Worm (Caenorhabditis elegans) whole organism, early embryonic: ENCODE data around the gene cyp-33B1.

Experiments
- B0310.2 ChIP-seq: sonication (generic microtip); optimal IDR thresholded peaks from 2 replicates; lab custom pipeline; 2016; ENCODE audit warnings: mild to moderate bottlenecking, missing genetic modification characterization, missing compliant biosample characterization
- F13C5.2 ChIP-seq: sonication (generic microtip); optimal IDR thresholded peaks from 2 replicates; lab custom pipeline; 2017; ENCODE audit warnings: mild to moderate bottlenecking, missing genetic modification characterization, inconsistent platforms, missing compliant biosample characterization
- aly-1 ChIP-seq: sonication (generic microtip); optimal IDR thresholded peaks from 2 replicates; lab custom pipeline; 2016; ENCODE audit warnings: missing genetic modification characterization, missing compliant biosample characterization
- ama-1 ChIP-seq: fragments of 150-350 bp; optimal IDR thresholded peaks from 2 replicates; lab custom pipeline; 2014
- ceh-13 ChIP-seq: fragments of 200-800 bp; sonication (Bioruptor generic); optimal IDR thresholded peaks from 2 replicates; lab custom pipeline; 2018; ENCODE audit warnings: mild to moderate bottlenecking, missing genetic modification characterization, missing compliant biosample characterization
- ceh-36 ChIP-seq: sonication (generic microtip); optimal IDR thresholded peaks from 2 replicates; lab custom pipeline; 2016; ENCODE audit warnings: missing genetic modification characterization, inconsistent platforms, missing compliant biosample characterization
- ets-7 ChIP-seq: sonication (generic microtip); optimal IDR thresholded peaks from 2 replicates; lab custom pipeline; 2016; ENCODE audit warnings: missing genotype, missing genetic modification characterization, missing compliant biosample characterization
- flt-1 ChIP-seq: fragments of 200-800 bp; sonication (Bioruptor generic); IDR thresholded peaks from 2 replicates; pipeline ENCODE4 v1.3.6; 2022; ENCODE audit warnings: missing genetic modification characterization, missing compliant biosample characterization
- hmbx-1 ChIP-seq: sonication (generic microtip); optimal IDR thresholded peaks from 2 replicates; lab custom pipeline; 2016; ENCODE audit warnings: mild to moderate bottlenecking, missing genetic modification characterization, missing compliant biosample characterization
- hmg-4 ChIP-seq: fragments of 200-800 bp; sonication (Bioruptor generic); optimal IDR thresholded peaks from 2 replicates; lab custom pipeline; 2018; ENCODE audit warnings: mild to moderate bottlenecking, missing genetic modification characterization, missing compliant biosample characterization
- hnd-1 ChIP-seq: sonication (generic microtip); optimal IDR thresholded peaks from 2 replicates; lab custom pipeline; 2016; ENCODE audit warnings: missing genetic modification characterization, missing compliant biosample characterization
- pes-1 ChIP-seq: fragments of 200-800 bp; sonication (Bioruptor generic); IDR thresholded peaks from 2 replicates; pipeline ENCODE4 v1.3.6; 2022; ENCODE audit warnings: missing genetic modification reagents, missing genetic modification characterization, missing compliant biosample characterization
- scrt-1 ChIP-seq: fragments of 200-800 bp; sonication (Bioruptor generic); IDR thresholded peaks from 2 replicates; pipeline ENCODE4 v1.3.6; 2022; ENCODE audit warnings: missing genetic modification characterization, missing compliant biosample characterization
- sea-1 ChIP-seq: fragments of 200-800 bp; sonication (Bioruptor generic); conservative IDR thresholded peaks from 2 replicates; pipeline ENCODE4 v1.3.6; 2022; ENCODE audit warnings: missing genetic modification characterization, missing compliant biosample characterization
- tbx-11 ChIP-seq: fragments of 200-800 bp; sonication (Bioruptor generic); IDR thresholded peaks from 2 replicates; pipeline ENCODE4 v1.3.6; 2022; ENCODE audit warnings: missing genetic modification characterization, missing compliant biosample characterization
- tbx-37 ChIP-seq: fragments of 200-800 bp; sonication (Bioruptor generic); conservative IDR thresholded peaks from 2 replicates; pipeline ENCODE4 v1.3.6; 2022; ENCODE audit warnings: missing genetic modification reagents, missing genetic modification characterization, missing compliant biosample characterization
- tra-4 ChIP-seq: sonication (generic microtip); optimal IDR thresholded peaks from 2 replicates; lab custom pipeline; 2017; ENCODE audit warnings: missing genetic modification characterization, missing compliant biosample characterization

Gene cyp-33B1

ce11 chrV:9041030-9041429 lies at the start of gene cyp-33B1:
Gene cyp-33B1, plus strand, starts transcription at chrV:9041330.
- no peak for TF ChIP-seq tbx-11 (GFP tag; lab: Robert Waterston, UW)
- TF ChIP-seq tra-4 = no peak
- TF ChIP-seq F13C5.2 (tag; lab: Kevin White, UChicago) = no peak
- TF ChIP-seq ceh-13 (GFP tag; lab: Kevin White, UChicago) = no peak
- TF ChIP-seq sea-1 = no peak
- no peak for TF ChIP-seq B0310.2 (tag; lab: Kevin White, UChicago)
- TF ChIP-seq hmbx-1 (tag; lab: Kevin White, UChicago) = no peak
- TF ChIP-seq ets-7 = no peak
- no peak for TF ChIP-seq scrt-1
- no peak for TF ChIP-seq ceh-36 (tag; lab: Kevin White, UChicago)
- TF ChIP-seq hmg-4 (GFP tag; lab: Kevin White, UChicago) = no peak
- TF ChIP-seq aly-1 (tag; lab: Kevin White, UChicago) = no peak
- TF ChIP-seq pes-1 (GFP tag; lab: Robert Waterston, UW) = no peak
- no peak for TF ChIP-seq flt-1 (GFP tag; lab: Robert Waterston, UW)
- no peak for TF ChIP-seq tbx-37 (GFP tag; lab: Robert Waterston, UW)
- no peak for TF ChIP-seq ama-1
- no peak for TF ChIP-seq hnd-1 (tag; lab: Kevin White, UChicago)

DNA sequence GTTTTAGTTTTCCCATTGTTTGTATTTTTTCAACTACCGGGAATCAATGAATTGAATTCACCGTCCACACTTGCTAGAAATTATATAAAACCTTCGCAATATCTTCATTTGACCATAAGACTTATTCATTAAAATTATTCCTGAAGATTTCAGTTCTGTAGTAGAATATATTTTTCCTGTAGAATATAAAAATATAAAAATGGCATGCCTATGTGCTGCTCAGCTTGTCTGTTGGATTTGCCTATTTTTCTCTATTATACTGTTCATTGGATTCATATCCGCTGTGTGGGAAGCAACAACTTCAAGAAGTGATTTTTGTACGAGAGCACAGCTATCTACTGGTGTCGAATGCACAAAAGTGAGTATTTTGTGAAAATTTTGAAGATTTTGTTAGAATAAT lies 49.5 kb upstream of the cyp-33B1 start, which contains the start of gene F59E11.6:
Gene F59E11.6 (plus strand): TSS at position 111 of the 400 bp plus-strand sequence.
- no peak for TF ChIP-seq tra-4
- TF ChIP-seq hmbx-1 (tag; lab: Kevin White, UChicago) = no peak
- TF ChIP-seq scrt-1 = no peak
- TF ChIP-seq F13C5.2 (tag; lab: Kevin White, UChicago) = no peak
- no peak for TF ChIP-seq flt-1 (GFP tag; lab: Robert Waterston, UW)
- TF ChIP-seq ceh-36 (tag; lab: Kevin White, UChicago) = no peak
- TF ChIP-seq sea-1 = no peak
- no peak for TF ChIP-seq ama-1
- TF ChIP-seq ceh-13 (GFP tag; lab: Kevin White, UChicago) = no peak
- no peak for TF ChIP-seq tbx-11 (GFP tag; lab: Robert Waterston, UW)
- no peak for TF ChIP-seq pes-1 (GFP tag; lab: Robert Waterston, UW)

ce11 chrV:8994272-8994671 lies 46.9 kb upstream of the cyp-33B1 start:
- TF ChIP-seq ama-1 (no peak), hmbx-1 (tag; lab: Kevin White, UChicago) (no peak), sea-1 (no peak), tra-4 (no peak), F13C5.2 (tag; lab: Kevin White, UChicago) (no peak), B0310.2 (tag; lab: Kevin White, UChicago) (no peak), ceh-36 (tag; lab: Kevin White, UChicago) (no peak), flt-1 (GFP tag; lab: Robert Waterston, UW) (no peak), tbx-11 (GFP tag; lab: Robert Waterston, UW) (no peak), ceh-13 (GFP tag; lab: Kevin White, UChicago) (no peak), pes-1 (GFP tag; lab: Robert Waterston, UW) (no peak), hnd-1 (tag; lab: Kevin White, UChicago) (no peak)

- TF ChIP-seq tbx-37 (GFP tag; lab: Robert Waterston, UW) (no peak), tbx-11 (GFP tag; lab: Robert Waterston, UW) (no peak), F13C5.2 (tag; lab: Kevin White, UChicago) (no peak), hmbx-1 (tag; lab: Kevin White, UChicago) (no peak), flt-1 (GFP tag; lab: Robert Waterston, UW) (no peak), sea-1 (no peak), hmg-4 (GFP tag; lab: Kevin White, UChicago) (no peak), hnd-1 (tag; lab: Kevin White, UChicago) (no peak), aly-1 (tag; lab: Kevin White, UChicago) (no peak), ceh-13 (GFP tag; lab: Kevin White, UChicago) (no peak)
Measured at ce11 chrV:8994801-8995200, 46.3 kb upstream of the cyp-33B1 start, which contains the start of gene F59E11.5. Gene F59E11.5, plus strand, starts transcription at chrV:8995101.

ce11 chrV:9001175-9001574 lies 40.0 kb upstream of the cyp-33B1 start, which contains the start of gene F59E11.2:
Gene F59E11.2, plus strand, starts transcription at chrV:9001475.
- TF ChIP-seq sea-1 (no peak), hnd-1 (tag; lab: Kevin White, UChicago) (no peak), tbx-37 (GFP tag; lab: Robert Waterston, UW) (no peak), ama-1 (no peak), ets-7 (no peak)

ce11 chrV:9003291-9003690 lies 37.8 kb upstream of the cyp-33B1 start, which contains the start of gene srx-1:
Gene srx-1, plus strand, starts transcription at chrV:9003672.
- no peak for TF ChIP-seq tra-4
- no peak for TF ChIP-seq sea-1
- no peak for TF ChIP-seq F13C5.2 (tag; lab: Kevin White, UChicago)
- TF ChIP-seq ets-7 = no peak
- no peak for TF ChIP-seq hmg-4 (GFP tag; lab: Kevin White, UChicago)

ce11 chrV:9005243-9005642 lies 35.9 kb upstream of the cyp-33B1 start, which contains the start of gene srx-3:
Gene srx-3, plus strand, starts transcription at chrV:9005543.
- TF ChIP-seq ceh-36 (tag; lab: Kevin White, UChicago) (no peak), sea-1 (no peak), tbx-11 (GFP tag; lab: Robert Waterston, UW) (no peak), B0310.2 (tag; lab: Kevin White, UChicago) (no peak), aly-1 (tag; lab: Kevin White, UChicago) (no peak), scrt-1 (no peak), ceh-13 (GFP tag; lab: Kevin White, UChicago) (no peak), ama-1 (no peak), hmbx-1 (tag; lab: Kevin White, UChicago) (no peak), ets-7 (no peak), flt-1 (GFP tag; lab: Robert Waterston, UW) (no peak), pes-1 (GFP tag; lab: Robert Waterston, UW) (no peak), tbx-37 (GFP tag; lab: Robert Waterston, UW) (no peak), hnd-1 (tag; lab: Kevin White, UChicago) (no peak)

DNA sequence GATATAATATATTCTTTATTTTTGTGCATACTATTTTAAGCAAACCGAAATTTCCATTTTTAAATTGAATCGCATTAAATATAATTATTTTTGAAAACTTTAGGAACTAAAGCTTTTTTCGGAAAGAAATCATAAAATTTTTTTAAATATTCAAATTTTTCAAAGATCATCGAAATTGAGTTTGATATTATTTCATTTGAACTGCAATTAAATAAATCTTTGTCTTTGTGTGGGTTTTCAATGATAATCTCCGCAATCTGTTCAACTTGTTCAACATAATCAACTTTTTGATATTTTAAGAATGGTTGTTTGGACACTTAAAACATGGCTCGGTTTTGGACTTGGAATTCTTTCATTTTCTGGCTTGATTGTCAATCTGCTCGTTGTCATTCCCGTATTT lies 32.0 kb upstream of the cyp-33B1 start, which contains the start of gene srx-2:
Gene srx-2 (plus strand): TSS at position 301 of the 400 bp plus-strand sequence.
- TF ChIP-seq ceh-36 (tag; lab: Kevin White, UChicago) (no peak), hmbx-1 (tag; lab: Kevin White, UChicago) (no peak), ama-1 (no peak), tbx-37 (GFP tag; lab: Robert Waterston, UW) (no peak), pes-1 (GFP tag; lab: Robert Waterston, UW) (no peak), ceh-13 (GFP tag; lab: Kevin White, UChicago) (no peak), tbx-11 (GFP tag; lab: Robert Waterston, UW) (no peak), F13C5.2 (tag; lab: Kevin White, UChicago) (no peak), hnd-1 (tag; lab: Kevin White, UChicago) (no peak), B0310.2 (tag; lab: Kevin White, UChicago) (no peak)
